Worm (Caenorhabditis elegans): ENCODE results near the gene golg-2.

DNA sequence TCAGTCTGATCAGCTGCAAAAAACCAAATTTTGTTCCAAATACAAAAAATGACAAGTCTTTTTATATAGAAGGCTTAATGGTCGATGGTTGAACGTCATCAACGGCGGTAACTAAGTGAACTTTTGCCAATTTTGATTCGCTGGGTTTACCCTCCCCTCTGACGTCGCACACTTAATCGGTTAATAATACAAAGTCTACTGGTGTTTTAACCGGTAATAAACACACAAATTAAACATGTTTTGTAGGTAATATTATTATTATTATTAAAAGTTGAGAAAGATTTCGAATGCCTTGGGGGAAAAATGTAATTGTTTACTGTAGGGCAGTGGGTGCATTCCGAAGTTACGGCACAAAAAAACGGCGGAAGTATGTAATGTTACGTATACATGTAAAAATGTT, 20.8 kb upstream of the golg-2 start, which contains the start of gene pho-12:
- TF ChIP-seq Y55F3AM.14 (GFP tag; optimal IDR thresholded peaks at IDR 0.05) (no peak), sem-4 (tag; optimal IDR thresholded peaks at IDR 0.05) (no peak), elt-3 (tag; optimal IDR thresholded peaks at IDR 0.05) (no peak), F13H6.1 (tag; optimal IDR thresholded peaks at IDR 0.05) (no peak), nhr-11 (tag; optimal IDR thresholded peaks at IDR 0.05) (no peak), egl-27 (tag; optimal IDR thresholded peaks at IDR 0.05) (no peak), skn-1 (tag; optimal IDR thresholded peaks at IDR 0.05) (no peak), mdl-1 (tag; optimal IDR thresholded peaks at IDR 0.05) (no peak), mbf-1 (tag; optimal IDR thresholded peaks at IDR 0.05) (no peak), lin-13 (GFP tag; optimal IDR thresholded peaks at IDR 0.05) (no peak)

Data from whole organism, L2 larva.